Worm (Caenorhabditis elegans) whole organism, mixed stage, embryonic: ENCODE results near the gene orc-4.

Experiments used
- M03D4.4 ChIP-seq: sonication (generic microtip); optimal IDR thresholded peaks from 2 replicates; lab custom pipeline; 2017; ENCODE audit warnings: mild to moderate bottlenecking, missing genetic modification characterization, missing compliant biosample characterization
- ceh-39 ChIP-seq: fragments of 150-350 bp; optimal IDR thresholded peaks from 2 replicates; lab custom pipeline; 2014; ENCODE audit warnings: missing biosample characterization, missing genetic modification characterization
- ceh-43 ChIP-seq: fragments of 200-800 bp; sonication (Bioruptor generic); optimal IDR thresholded peaks from 2 replicates; lab custom pipeline; 2018; ENCODE audit warnings: mild to moderate bottlenecking, missing genetic modification characterization, moderate library complexity, missing compliant biosample characterization
- elt-3 ChIP-seq: fragments of 150-350 bp; optimal IDR thresholded peaks from 2 replicates; lab custom pipeline; 2014; ENCODE audit warnings: missing biosample characterization, missing genetic modification characterization
- lin-13 ChIP-seq: fragments of 150-350 bp; optimal IDR thresholded peaks from 2 replicates; lab custom pipeline; 2014; ENCODE audit warnings: missing biosample characterization, missing genetic modification characterization
- lsy-2 ChIP-seq: fragments of 150-350 bp; optimal IDR thresholded peaks from 2 replicates; lab custom pipeline; 2014; ENCODE audit warnings: missing biosample characterization, missing genetic modification characterization
- mab-5 ChIP-seq: fragments of 150-350 bp; optimal IDR thresholded peaks from 2 replicates; lab custom pipeline; 2014; ENCODE audit warnings: missing biosample characterization, missing genetic modification characterization
- nhr-12 ChIP-seq: fragments of 150-350 bp; optimal IDR thresholded peaks from 2 replicates; lab custom pipeline; 2014; ENCODE audit warnings: missing biosample characterization, missing genetic modification characterization
- nhr-28 ChIP-seq: fragments of 150-350 bp; optimal IDR thresholded peaks from 2 replicates; lab custom pipeline; 2014; ENCODE audit warnings: missing biosample characterization, missing genetic modification characterization
- nhr-76 ChIP-seq: sonication (generic microtip); optimal IDR thresholded peaks from 2 replicates; lab custom pipeline; 2017; ENCODE audit warnings: missing biosample characterization, missing genetic modification characterization
- sptf-1 ChIP-seq: sonication (generic microtip); optimal IDR thresholded peaks from 2 replicates; lab custom pipeline; 2017; ENCODE audit warnings: mild to moderate bottlenecking, missing genetic modification characterization, moderate library complexity, missing compliant biosample characterization
- unc-39 ChIP-seq: fragments of 150-350 bp; optimal IDR thresholded peaks from 2 replicates; lab custom pipeline; 2014; ENCODE audit warnings: missing biosample characterization, missing genetic modification characterization
- unc-62 ChIP-seq: fragments of 150-350 bp; optimal IDR thresholded peaks from 2 replicates; lab custom pipeline; 2014; ENCODE audit warnings: missing biosample characterization, missing genetic modification reagents, missing genetic modification characterization
- ztf-11 ChIP-seq: fragments of 150-350 bp; optimal IDR thresholded peaks from 2 replicates; lab custom pipeline; 2014; ENCODE audit warnings: missing biosample characterization, missing genetic modification characterization

DNA sequence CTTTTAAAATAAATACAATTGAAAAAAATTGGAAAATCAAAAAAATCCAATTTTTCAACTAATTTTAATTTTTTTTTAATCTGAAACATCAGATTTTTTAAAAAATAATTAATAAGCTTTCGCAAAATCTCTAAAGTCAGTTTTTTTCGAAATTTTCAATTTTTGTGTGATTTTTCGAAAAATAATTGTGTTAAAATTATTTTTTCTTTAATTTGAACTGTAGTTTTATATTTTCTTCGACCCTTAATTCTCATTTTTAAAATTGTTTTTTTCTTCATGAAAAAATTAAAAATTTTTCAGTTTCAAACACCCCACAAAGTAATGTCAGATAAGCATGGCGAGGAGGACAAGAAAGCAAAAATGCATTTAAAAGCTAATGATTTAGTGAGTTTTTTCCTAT is 40.9 kb upstream of the orc-4 start, which contains the start of gene rabx-5:
- TF ChIP-seq unc-62 (GFP tag; lab: Kevin White, UChicago): no peak
- TF ChIP-seq ceh-43: no peak
- TF ChIP-seq unc-39 (tag; lab: Kevin White, UChicago): no peak
- no peak for TF ChIP-seq mab-5 (tag; lab: Kevin White, UChicago)
- TF ChIP-seq ceh-39 (tag; lab: Kevin White, UChicago): no peak
- TF ChIP-seq lin-13 (tag; lab: Kevin White, UChicago): no peak
- TF ChIP-seq M03D4.4: no peak
- no peak for TF ChIP-seq ztf-11
- TF ChIP-seq nhr-12 (tag; lab: Kevin White, UChicago): no peak
- no peak for TF ChIP-seq elt-3 (tag; lab: Kevin White, UChicago)
- TF ChIP-seq lsy-2 (tag; lab: Kevin White, UChicago): no peak
- TF ChIP-seq nhr-28 (tag; lab: Kevin White, UChicago): no peak
- TF ChIP-seq nhr-76 (tag; lab: Kevin White, UChicago): no peak
- TF ChIP-seq sptf-1: no peak
